Worm (Caenorhabditis elegans) whole organism, young adult: ENCODE data around the gene cnnm-3.

Experiments
- C06A6.2 ChIP-seq: fragments of 200-800 bp; sonication (Bioruptor generic); conservative IDR thresholded peaks from 2 replicates; pipeline ENCODE4 v1.3.6; 2022; ENCODE audit warnings: missing genetic modification characterization, missing compliant biosample characterization
- D2030.7 ChIP-seq: fragments of 200-800 bp; sonication (Bioruptor generic); IDR thresholded peaks from 2 replicates; pipeline ENCODE4 v1.3.6; 2022; ENCODE audit warnings: missing genetic modification reagents, missing genetic modification characterization, missing compliant biosample characterization
- K11D2.4 ChIP-seq: fragments of 200-800 bp; sonication (Bioruptor generic); IDR thresholded peaks from 2 replicates; pipeline ENCODE4 v1.3.6; 2022; ENCODE audit warnings: missing genetic modification reagents, missing genetic modification characterization, missing compliant biosample characterization
- K12H6.12 ChIP-seq: fragments of 200-800 bp; sonication (Bioruptor generic); optimal IDR thresholded peaks from 2 replicates; lab custom pipeline; 2018; ENCODE audit warnings: mild to moderate bottlenecking, missing genetic modification characterization, missing compliant biosample characterization
- T07F8.4 ChIP-seq: sonication (generic microtip); optimal IDR thresholded peaks from 2 replicates; lab custom pipeline; 2016; ENCODE audit warnings: mild to moderate bottlenecking, missing genetic modification characterization, moderate library complexity, missing compliant biosample characterization
- Y53G8AR.9 ChIP-seq: fragments of 200-800 bp; sonication (Bioruptor generic); conservative IDR thresholded peaks from 2 replicates; pipeline ENCODE4 v1.3.6; 2022; ENCODE audit warnings: missing genetic modification reagents, missing genetic modification characterization, missing compliant biosample characterization
- ZK185.1 ChIP-seq: sonication (generic microtip); optimal IDR thresholded peaks from 2 replicates; lab custom pipeline; 2016; ENCODE audit warnings: mild to moderate bottlenecking, missing genetic modification characterization, missing compliant biosample characterization; ENCODE audit not compliant: poor library complexity, severe bottlenecking
- attf-5 ChIP-seq: fragments of 200-800 bp; sonication (Bioruptor generic); optimal IDR thresholded peaks from 2 replicates; lab custom pipeline; 2018; ENCODE audit warnings: mild to moderate bottlenecking, missing genetic modification characterization, missing compliant biosample characterization
- bed-1 ChIP-seq: fragments of 200-800 bp; sonication (Bioruptor generic); IDR thresholded peaks from 2 replicates; pipeline ENCODE4 v1.3.6; 2022; ENCODE audit warnings: missing genetic modification reagents, missing genetic modification characterization, missing compliant biosample characterization
- cebp-1 ChIP-seq, 2 experiments: fragments of 200-800 bp in 1 of 2; sonication (Bioruptor generic) in 1 of 2; sonication (generic microtip) in 1 of 2; IDR thresholded peaks in 1 of 2; optimal IDR thresholded peaks in 1 of 2; 2 replicates each; pipeline versions ENCODE4 v1.3.6 to Lab custom; 2017 to 2022; ENCODE audit warnings: missing compliant biosample characterization in 2 of 2, missing genetic modification characterization in 2 of 2, mild to moderate bottlenecking in 1 of 2, missing genetic modification reagents in 1 of 2, moderate library complexity in 1 of 2
- cebp-2 ChIP-seq: fragments of 200-800 bp; sonication (Bioruptor generic); IDR thresholded peaks from 2 replicates; pipeline ENCODE4 v1.3.6; 2022; ENCODE audit warnings: missing genetic modification characterization, missing compliant biosample characterization
- ceh-100 ChIP-seq: fragments of 200-800 bp; sonication (Bioruptor generic); IDR thresholded peaks from 2 replicates; pipeline ENCODE4 v1.3.6; 2022; ENCODE audit warnings: missing genetic modification reagents, missing genetic modification characterization, missing compliant biosample characterization
- die-1 ChIP-seq: sonication (generic microtip); optimal IDR thresholded peaks from 2 replicates; lab custom pipeline; 2016; ENCODE audit warnings: missing genotype, mild to moderate bottlenecking, missing genetic modification characterization, missing compliant biosample characterization
- dox-1 ChIP-seq: fragments of 200-800 bp; sonication (Bioruptor generic); IDR thresholded peaks from 2 replicates; pipeline ENCODE4 v1.3.6; 2022; ENCODE audit warnings: missing genetic modification reagents, missing genetic modification characterization, missing compliant biosample characterization
- egrh-3 ChIP-seq: fragments of 200-800 bp; sonication (Bioruptor generic); IDR thresholded peaks from 2 replicates; pipeline ENCODE4 v1.3.6; 2022; ENCODE audit warnings: missing genetic modification reagents, missing genetic modification characterization, missing compliant biosample characterization
- ekl-4 ChIP-seq: fragments of 200-800 bp; sonication (Bioruptor generic); IDR thresholded peaks from 2 replicates; pipeline ENCODE4 v1.3.6; 2022; ENCODE audit warnings: missing genetic modification reagents, missing genetic modification characterization, missing compliant biosample characterization
- ets-4 ChIP-seq: fragments of 200-800 bp; sonication (Bioruptor generic); optimal IDR thresholded peaks from 2 replicates; lab custom pipeline; 2018; ENCODE audit warnings: mild to moderate bottlenecking, missing genetic modification characterization, missing compliant biosample characterization
- hmg-1.2 ChIP-seq: fragments of 200-800 bp; sonication (Bioruptor generic); IDR thresholded peaks from 2 replicates; pipeline ENCODE4 v1.3.6; 2022; ENCODE audit warnings: missing genetic modification reagents, missing genetic modification characterization, missing compliant biosample characterization
- hrde-1 ChIP-seq: sonication (generic microtip); optimal IDR thresholded peaks from 2 replicates; lab custom pipeline; 2016; ENCODE audit warnings: missing genetic modification characterization, mild to moderate bottlenecking, missing compliant biosample characterization, moderate library complexity, missing genotype, missing genetic modification reagents, borderline replicate concordance
- let-607 ChIP-seq, 2 experiments: fragments of 200-800 bp in 1 of 2; sonication (Bioruptor generic) in 1 of 2; sonication (generic microtip) in 1 of 2; optimal IDR thresholded peaks; 2 replicates each; lab custom pipeline; 2016 to 2018; ENCODE audit warnings: mild to moderate bottlenecking in 2 of 2, missing compliant biosample characterization in 2 of 2, missing genetic modification characterization in 2 of 2, moderate library complexity in 2 of 2, missing genotype in 1 of 2
- lin-40 ChIP-seq: sonication (generic microtip); optimal IDR thresholded peaks from 2 replicates; lab custom pipeline; 2016; ENCODE audit warnings: missing genetic modification characterization, mild to moderate bottlenecking, missing compliant biosample characterization, missing genotype, missing genetic modification reagents
- madf-8 ChIP-seq: fragments of 200-800 bp; sonication (Bioruptor generic); conservative IDR thresholded peaks from 2 replicates; pipeline ENCODE4 v1.3.6; 2022; ENCODE audit warnings: missing genetic modification reagents, missing genetic modification characterization, missing compliant biosample characterization
- nfya-1 ChIP-seq: sonication (generic microtip); optimal IDR thresholded peaks from 2 replicates; lab custom pipeline; 2017; ENCODE audit warnings: antibody characterized with exemption, missing compliant biosample characterization, missing genetic modification characterization, borderline replicate concordance; ENCODE audit not compliant: insufficient read depth
- nhr-80 ChIP-seq: sonication (generic microtip); optimal IDR thresholded peaks from 2 replicates; lab custom pipeline; 2016; ENCODE audit warnings: missing genetic modification characterization, missing compliant biosample characterization
- nhr-90 ChIP-seq: sonication (generic microtip); optimal IDR thresholded peaks from 2 replicates; lab custom pipeline; 2016; ENCODE audit warnings: missing genotype, mild to moderate bottlenecking, missing genetic modification characterization, missing compliant biosample characterization
- rec-8 ChIP-seq, 2 experiments: sonication (generic microtip); optimal IDR thresholded peaks; 2 replicates each; lab custom pipeline; 2016; ENCODE audit warnings: mild to moderate bottlenecking in 2 of 2, missing genetic modification characterization in 2 of 2, missing genetic modification reagents in 2 of 2, missing genotype in 2 of 2, missing biosample characterization in 1 of 2, missing compliant biosample characterization in 1 of 2, moderate library complexity in 1 of 2
- snpc-4 ChIP-seq, 5 experiments: fragments of 150-350 bp in 1 of 5; sonication (generic microtip) in 4 of 5; optimal IDR thresholded peaks; 2 replicates each; lab custom pipeline; 2014 to 2018; ENCODE audit warnings: missing genetic modification characterization in 5 of 5, missing biosample characterization in 3 of 5, antibody characterized with exemption in 2 of 5, mild to moderate bottlenecking in 2 of 5, missing compliant biosample characterization in 2 of 5, missing genotype in 2 of 5, moderate library complexity in 2 of 5, missing genetic modification reagents in 1 of 5
- somi-1 ChIP-seq: fragments of 200-800 bp; sonication (Bioruptor generic); optimal IDR thresholded peaks from 2 replicates; lab custom pipeline; 2018; ENCODE audit warnings: mild to moderate bottlenecking, missing genetic modification characterization, missing compliant biosample characterization
- zfh-2 ChIP-seq: fragments of 200-800 bp; sonication (Bioruptor generic); conservative IDR thresholded peaks from 2 replicates; pipeline ENCODE4 v1.3.6; 2022; ENCODE audit warnings: missing genetic modification reagents, missing genetic modification characterization, missing compliant biosample characterization
- ztf-18 ChIP-seq: sonication (generic microtip); optimal IDR thresholded peaks from 2 replicates; lab custom pipeline; 2016; ENCODE audit warnings: missing genotype, mild to moderate bottlenecking, missing genetic modification characterization, missing compliant biosample characterization
- ztf-25 ChIP-seq: fragments of 200-800 bp; sonication (Bioruptor generic); IDR thresholded peaks from 2 replicates; pipeline ENCODE4 v1.3.6; 2022; ENCODE audit warnings: missing genetic modification reagents, missing genetic modification characterization, missing compliant biosample characterization

The cnnm-3 gene

ce11 chrX:3091119-3091746 lies 45.6 kb upstream of the cnnm-3 start:
- TF ChIP-seq nfya-1 (tag; lab: Kevin White, UChicago) (no peak), D2030.7 (GFP tag; lab: Robert Waterston, UW) (no peak), ztf-25 (GFP tag; lab: Robert Waterston, UW) (no peak), bed-1 (GFP tag; lab: Robert Waterston, UW) (no peak), madf-8 (GFP tag; lab: Robert Waterston, UW) (no peak), C06A6.2 (GFP tag; lab: Robert Waterston, UW) (no peak), ekl-4 (0 out of 2 replicates have a peak, but pooled peaks have one; percentile 12), rec-8 (tag; optimal IDR thresholded peaks at IDR 0.05; lab: Kevin White, UChicago) (no peak), ceh-100 (no peak), hrde-1 (tag; lab: Kevin White, UChicago) (no peak), zfh-2 (GFP tag; lab: Robert Waterston, UW) (0 out of 2 replicates have a peak, but pooled peaks have one; percentile 10)

DNA sequence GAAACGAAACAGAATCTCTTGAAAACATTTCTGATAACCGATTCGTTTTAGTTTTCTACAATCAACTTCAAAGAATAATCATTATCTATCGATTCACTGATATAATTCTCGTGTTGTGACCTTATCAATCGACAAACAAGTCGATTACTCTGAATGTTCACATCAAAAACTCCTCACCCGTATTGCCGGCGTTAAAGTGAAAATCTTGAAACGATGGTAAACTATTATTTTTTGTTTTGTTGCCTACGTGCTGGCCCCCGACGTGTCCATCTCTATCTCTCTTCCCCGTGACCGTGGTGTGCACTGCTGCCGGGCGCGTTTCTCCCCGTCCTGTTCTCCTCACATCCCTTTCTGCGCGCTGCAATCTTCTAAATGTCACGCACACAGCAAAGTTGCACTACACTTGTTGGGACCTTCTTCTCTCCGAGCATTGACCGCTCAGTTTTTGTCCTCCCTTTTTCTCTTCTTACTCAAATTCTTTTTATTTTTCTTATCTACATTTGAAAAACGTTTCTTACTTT lies 44.3 kb upstream of the cnnm-3 start:
- TF ChIP-seq T07F8.4 (tag; lab: Kevin White, UChicago) (no peak), nhr-90 (tag; lab: Kevin White, UChicago) (no peak), nhr-80 (tag; lab: Kevin White, UChicago) (peak; percentile 89), die-1 (tag; lab: Kevin White, UChicago) (peak; percentile 32), ztf-25 (GFP tag; lab: Robert Waterston, UW) (no peak), lin-40 (tag; lab: Kevin White, UChicago) (peak; percentile 32), cebp-2 (GFP tag; lab: Robert Waterston, UW) (no peak), K12H6.12 (tag; lab: Kevin White, UChicago) (peak; percentile 11), cebp-1 (GFP tag; IDR thresholded peaks at IDR 0.05; lab: Robert Waterston, UW) (0 out of 2 replicates have a peak, but pooled peaks have one; percentile 12), cebp-1 (tag; optimal IDR thresholded peaks at IDR 0.05; lab: Kevin White, UChicago) (peak; percentile 52), ets-4 (GFP tag; lab: Kevin White, UChicago) (no peak), zfh-2 (GFP tag; lab: Robert Waterston, UW) (peak; percentile 87), hmg-1.2 (peak; percentile 19; the same call in 1 of the 2 replicates), ztf-18 (tag; lab: Kevin White, UChicago) (peak; percentile 34), dox-1 (GFP tag; lab: Robert Waterston, UW) (peak; percentile 45; the same call in 1 of the 2 replicates), attf-5 (GFP tag; lab: Kevin White, UChicago) (peak; percentile 52), somi-1 (GFP tag; lab: Kevin White, UChicago) (peak; percentile 21), K11D2.4 (GFP tag; lab: Robert Waterston, UW) (0 out of 2 replicates have a peak, but pooled peaks have one; percentile 20), Y53G8AR.9 (GFP tag; lab: Robert Waterston, UW) (0 out of 2 replicates have a peak, but pooled peaks have one; percentile 24), let-607 (tag; optimal IDR thresholded peaks at IDR 0.05; lab: Kevin White, UChicago) (peak in 1 of 2 experiments; percentile 2), ZK185.1 (peak; percentile 19), egrh-3 (GFP tag; lab: Robert Waterston, UW) (0 out of 2 replicates have a peak, but pooled peaks have one; percentile 19), snpc-4 (GFP tag; optimal IDR thresholded peaks at IDR 0.05; lab: Kevin White, UChicago) (no peak), snpc-4 (tag; optimal IDR thresholded peaks at IDR 0.05; lab: Kevin White, UChicago) (peak in 1 of 4 experiments; percentile 23)
